Fruit fly (Drosophila melanogaster): Measurements from ENCODE around the gene Oat.

- TF ChIP-seq h (optimal IDR thresholded peaks at IDR 0.05) = no peak
- no peak for TF ChIP-seq psq (optimal IDR thresholded peaks at IDR 0.05)
- no peak for TF ChIP-seq ttk (optimal IDR thresholded peaks at IDR 0.05)
- TF ChIP-seq Myc (optimal IDR thresholded peaks at IDR 0.05) = no peak
- TF ChIP-seq insv (optimal IDR thresholded peaks at IDR 0.05) = no peak
- no peak for TF ChIP-seq Sin3A (optimal IDR thresholded peaks at IDR 0.05)
Observed at dm6 chr3L:19655923-19656322, 6.3 kb upstream of the Oat start.

All from Kc167 (cell line).